Worm (Caenorhabditis elegans) whole organism, mixed stage, embryonic: Measurements from ENCODE around the gene clec-228.

ENCODE experiments used
- M03D4.4 ChIP-seq: sonication (generic microtip); optimal IDR thresholded peaks from 2 replicates; lab custom pipeline; 2017; ENCODE audit warnings: mild to moderate bottlenecking, missing genetic modification characterization, missing compliant biosample characterization
- blmp-1 ChIP-seq: fragments of 150-350 bp; optimal IDR thresholded peaks from 2 replicates; lab custom pipeline; 2014; ENCODE audit warnings: missing biosample characterization, missing genetic modification characterization
- ceh-39 ChIP-seq: fragments of 150-350 bp; optimal IDR thresholded peaks from 2 replicates; lab custom pipeline; 2014; ENCODE audit warnings: missing biosample characterization, missing genetic modification characterization
- ceh-43 ChIP-seq: fragments of 200-800 bp; sonication (Bioruptor generic); optimal IDR thresholded peaks from 2 replicates; lab custom pipeline; 2018; ENCODE audit warnings: mild to moderate bottlenecking, missing genetic modification characterization, moderate library complexity, missing compliant biosample characterization
- ceh-83 ChIP-seq: fragments of 200-800 bp; sonication (Bioruptor generic); optimal IDR thresholded peaks from 2 replicates; lab custom pipeline; 2018; ENCODE audit warnings: mild to moderate bottlenecking, missing genetic modification characterization, missing compliant biosample characterization
- ces-1 ChIP-seq: fragments of 150-350 bp; optimal IDR thresholded peaks from 2 replicates; lab custom pipeline; 2014; ENCODE audit warnings: missing biosample characterization, missing genetic modification reagents, missing genetic modification characterization
- cnd-1 ChIP-seq: fragments of 200-800 bp; sonication (Bioruptor generic); optimal IDR thresholded peaks from 2 replicates; lab custom pipeline; 2018; ENCODE audit warnings: mild to moderate bottlenecking, missing genetic modification characterization, missing compliant biosample characterization
- drap-1 ChIP-seq: fragments of 200-800 bp; sonication (Bioruptor generic); optimal IDR thresholded peaks from 3 replicates; lab custom pipeline; 2018; ENCODE audit warnings: mild to moderate bottlenecking, missing genetic modification characterization, missing compliant biosample characterization
- elt-1 ChIP-seq: sonication (generic microtip); optimal IDR thresholded peaks from 2 replicates; lab custom pipeline; 2017; ENCODE audit warnings: missing genetic modification characterization, mild to moderate bottlenecking, missing compliant biosample characterization, antibody characterized with exemption, moderate library complexity, borderline replicate concordance; ENCODE audit not compliant: insufficient read depth
- elt-3 ChIP-seq: fragments of 150-350 bp; optimal IDR thresholded peaks from 2 replicates; lab custom pipeline; 2014; ENCODE audit warnings: missing biosample characterization, missing genetic modification characterization
- flh-1 ChIP-seq: fragments of 200-800 bp; sonication (Bioruptor generic); optimal IDR thresholded peaks from 2 replicates; lab custom pipeline; 2018; ENCODE audit warnings: mild to moderate bottlenecking, missing genetic modification characterization, moderate library complexity, missing compliant biosample characterization
- ham-2 ChIP-seq: fragments of 200-800 bp; sonication (Bioruptor generic); optimal IDR thresholded peaks from 2 replicates; lab custom pipeline; 2018; ENCODE audit warnings: mild to moderate bottlenecking, missing genetic modification characterization, missing compliant biosample characterization
- hlh-1 ChIP-seq: fragments of 150-350 bp; optimal IDR thresholded peaks from 2 replicates; lab custom pipeline; 2014; ENCODE audit warnings: missing biosample characterization, missing genetic modification reagents, missing genetic modification characterization
- lin-13 ChIP-seq: fragments of 150-350 bp; optimal IDR thresholded peaks from 2 replicates; lab custom pipeline; 2014; ENCODE audit warnings: missing biosample characterization, missing genetic modification characterization
- lin-32 ChIP-seq: fragments of 200-800 bp; sonication (Bioruptor generic); optimal IDR thresholded peaks from 2 replicates; lab custom pipeline; 2018; ENCODE audit warnings: mild to moderate bottlenecking, missing genetic modification characterization, missing compliant biosample characterization
- lsy-2 ChIP-seq: fragments of 150-350 bp; optimal IDR thresholded peaks from 2 replicates; lab custom pipeline; 2014; ENCODE audit warnings: missing biosample characterization, missing genetic modification characterization
- mab-5 ChIP-seq: fragments of 150-350 bp; optimal IDR thresholded peaks from 2 replicates; lab custom pipeline; 2014; ENCODE audit warnings: missing biosample characterization, missing genetic modification characterization
- mls-2 ChIP-seq: sonication (generic microtip); optimal IDR thresholded peaks from 2 replicates; lab custom pipeline; 2016; ENCODE audit warnings: mild to moderate bottlenecking, missing genetic modification characterization, moderate library complexity, missing compliant biosample characterization
- nhr-12 ChIP-seq: fragments of 150-350 bp; optimal IDR thresholded peaks from 2 replicates; lab custom pipeline; 2014; ENCODE audit warnings: missing biosample characterization, missing genetic modification characterization
- nhr-2 ChIP-seq: fragments of 150-350 bp; optimal IDR thresholded peaks from 2 replicates; lab custom pipeline; 2014; ENCODE audit warnings: missing biosample characterization, missing genetic modification characterization
- nhr-237 ChIP-seq: fragments of 150-350 bp; optimal IDR thresholded peaks from 2 replicates; lab custom pipeline; 2014; ENCODE audit warnings: missing biosample characterization, missing genetic modification characterization
- nhr-28 ChIP-seq: fragments of 150-350 bp; optimal IDR thresholded peaks from 2 replicates; lab custom pipeline; 2014; ENCODE audit warnings: missing biosample characterization, missing genetic modification characterization
- pha-4 ChIP-seq: fragments of 150-350 bp; optimal IDR thresholded peaks from 2 replicates; lab custom pipeline; 2018; ENCODE audit warnings: missing biosample characterization, missing genetic modification reagents, missing genetic modification characterization
- sem-2 ChIP-seq: fragments of 200-800 bp; sonication (Bioruptor generic); optimal IDR thresholded peaks from 2 replicates; lab custom pipeline; 2018; ENCODE audit warnings: mild to moderate bottlenecking, missing genetic modification characterization, missing compliant biosample characterization
- snpc-4 ChIP-seq: fragments of 150-350 bp; optimal IDR thresholded peaks from 2 replicates; lab custom pipeline; 2014; ENCODE audit warnings: missing biosample characterization, missing genetic modification characterization
- sptf-1 ChIP-seq: sonication (generic microtip); optimal IDR thresholded peaks from 2 replicates; lab custom pipeline; 2017; ENCODE audit warnings: mild to moderate bottlenecking, missing genetic modification characterization, moderate library complexity, missing compliant biosample characterization
- tbx-8 ChIP-seq: fragments of 200-800 bp; sonication (Bioruptor generic); optimal IDR thresholded peaks from 2 replicates; lab custom pipeline; 2018; ENCODE audit warnings: mild to moderate bottlenecking, missing genetic modification characterization, moderate library complexity, missing compliant biosample characterization
- unc-120 ChIP-seq: sonication (generic microtip); optimal IDR thresholded peaks from 2 replicates; lab custom pipeline; 2017; ENCODE audit warnings: missing genetic modification characterization, missing compliant biosample characterization; ENCODE audit not compliant: poor library complexity, severe bottlenecking
- unc-39 ChIP-seq: fragments of 150-350 bp; optimal IDR thresholded peaks from 2 replicates; lab custom pipeline; 2014; ENCODE audit warnings: missing biosample characterization, missing genetic modification characterization
- unc-62 ChIP-seq: fragments of 150-350 bp; optimal IDR thresholded peaks from 2 replicates; lab custom pipeline; 2014; ENCODE audit warnings: missing biosample characterization, missing genetic modification reagents, missing genetic modification characterization
- ztf-11 ChIP-seq: fragments of 150-350 bp; optimal IDR thresholded peaks from 2 replicates; lab custom pipeline; 2014; ENCODE audit warnings: missing biosample characterization, missing genetic modification characterization

clec-228 gene

DNA sequence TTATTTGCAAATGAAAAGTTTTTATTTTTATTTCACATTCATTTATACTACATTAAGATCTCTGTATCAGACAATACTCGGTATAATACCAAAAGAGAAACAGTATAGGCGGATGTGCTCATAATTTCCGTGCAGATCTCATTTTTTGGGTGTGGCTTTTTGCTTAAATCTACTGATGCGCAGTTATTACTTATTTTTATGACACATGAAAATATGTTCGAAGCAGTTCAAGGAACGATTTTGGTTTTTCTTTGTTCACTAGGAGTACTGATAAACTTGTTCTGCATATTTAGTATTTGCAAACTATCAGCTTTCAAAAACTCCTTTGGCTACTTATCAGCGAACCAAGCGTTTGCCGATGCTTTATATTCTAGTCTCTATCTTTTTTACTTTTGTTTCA lies 13.1 kb upstream of the clec-228 start, which contains the start of gene srx-58:
Gene srx-58, plus strand, starts transcription at position 301 of the 400 bp plus-strand sequence.
- no peak for TF ChIP-seq blmp-1 (tag; lab: Kevin White, UChicago)

DNA sequence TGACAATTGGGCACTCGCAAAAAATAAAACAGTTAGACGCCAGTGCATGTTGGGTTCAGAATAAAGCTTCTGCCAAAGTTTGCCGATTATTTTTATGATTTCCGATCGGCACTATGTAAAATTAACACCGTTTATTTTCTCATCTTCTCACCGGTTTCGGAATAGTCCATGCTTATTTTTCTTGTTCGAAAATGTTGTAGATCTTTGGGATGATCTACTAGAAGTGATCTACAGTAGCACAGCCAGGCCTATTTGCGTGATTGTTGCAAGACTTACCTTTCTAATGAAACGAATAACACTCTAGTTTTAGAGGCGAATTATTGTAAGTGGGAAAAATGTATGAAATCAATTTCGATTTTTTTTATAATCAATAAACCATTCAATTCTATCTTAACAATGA lies 11.4 kb upstream of the clec-228 start, which contains the start of gene clec-231:
Gene clec-231, minus strand, starts transcription at position 101 of the 400 bp plus-strand sequence.
- TF ChIP-seq drap-1 (GFP tag; lab: Kevin White, UChicago) (no peak), lin-32 (no peak), unc-120 (tag; lab: Kevin White, UChicago) (no peak), mab-5 (no peak)

DNA sequence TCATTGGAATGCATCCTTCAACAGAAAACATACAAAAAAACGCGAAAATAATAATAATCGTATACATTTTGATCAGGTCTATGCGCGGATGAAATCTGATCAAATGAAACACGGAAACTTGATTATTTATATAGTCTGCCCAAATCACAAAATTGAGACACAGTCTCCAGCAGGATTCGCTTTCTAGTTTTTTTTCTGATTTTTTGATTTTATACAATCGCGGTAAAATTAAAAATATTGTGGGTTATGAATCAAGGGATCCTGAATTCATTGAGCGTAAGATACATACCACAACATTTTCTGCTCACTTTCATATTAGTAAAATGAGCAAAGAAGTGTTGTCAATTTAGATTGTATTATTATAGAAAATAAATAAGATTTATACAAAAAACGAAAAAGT lies 9.8 kb upstream of the clec-228 start, which contains the start of gene clec-230:
Gene clec-230, minus strand, starts transcription at position 101 of the 400 bp plus-strand sequence.
- TF ChIP-seq nhr-12: no peak
- TF ChIP-seq unc-39 (tag; lab: Kevin White, UChicago): no peak
- TF ChIP-seq pha-4 (tag; lab: Kevin White, UChicago): no peak
- no peak for TF ChIP-seq hlh-1 (tag; lab: Kevin White, UChicago)
- no peak for TF ChIP-seq drap-1 (GFP tag; lab: Kevin White, UChicago)
- TF ChIP-seq sptf-1 (tag; lab: Kevin White, UChicago): no peak
- no peak for TF ChIP-seq cnd-1 (tag; lab: Kevin White, UChicago)
- no peak for TF ChIP-seq ceh-83
- no peak for TF ChIP-seq sem-2 (GFP tag; lab: Kevin White, UChicago)
- no peak for TF ChIP-seq lin-32
- no peak for TF ChIP-seq ces-1 (GFP tag; lab: Kevin White, UChicago)
- TF ChIP-seq ceh-39 (tag; lab: Kevin White, UChicago): no peak
- no peak for TF ChIP-seq nhr-237 (tag; lab: Kevin White, UChicago)
- TF ChIP-seq ztf-11 (tag; lab: Kevin White, UChicago): no peak
- no peak for TF ChIP-seq flh-1 (GFP tag; lab: Kevin White, UChicago)
- TF ChIP-seq M03D4.4 (tag; lab: Kevin White, UChicago): no peak
- no peak for TF ChIP-seq elt-3 (tag; lab: Kevin White, UChicago)
- no peak for TF ChIP-seq lin-13 (tag; lab: Kevin White, UChicago)
- no peak for TF ChIP-seq mab-5
- TF ChIP-seq unc-62 (GFP tag; lab: Kevin White, UChicago): no peak

DNA sequence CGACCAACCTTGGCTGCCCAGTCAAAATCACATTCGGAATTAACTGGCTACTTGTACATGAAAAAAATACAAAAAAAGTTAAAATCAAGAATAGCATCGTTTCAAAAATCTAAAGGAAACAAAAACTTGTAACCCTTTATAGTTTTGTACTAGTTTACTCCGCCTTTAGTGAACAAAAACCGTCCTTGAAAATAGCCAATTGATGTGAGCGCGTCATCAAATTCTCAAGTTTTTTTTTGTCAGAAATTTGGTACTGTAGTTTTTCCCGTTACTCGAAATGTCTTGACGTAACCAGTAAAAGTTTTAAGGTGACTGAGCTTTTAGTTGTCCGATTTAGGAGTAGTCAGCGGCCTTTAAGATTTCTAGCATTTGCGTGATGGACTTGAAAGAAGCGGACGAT lies 8.0 kb upstream of the clec-228 start, which contains the start of gene C29F3.3:
Gene C29F3.3, minus strand, starts transcription at position 101 of the 400 bp plus-strand sequence.
- TF ChIP-seq ceh-43 (GFP tag; lab: Kevin White, UChicago): no peak
- TF ChIP-seq mls-2: no peak
- TF ChIP-seq sptf-1 (tag; lab: Kevin White, UChicago): no peak
- TF ChIP-seq nhr-28: no peak
- no peak for TF ChIP-seq lin-32
- TF ChIP-seq blmp-1 (tag; lab: Kevin White, UChicago): no peak
- no peak for TF ChIP-seq ces-1 (GFP tag; lab: Kevin White, UChicago)
- no peak for TF ChIP-seq elt-1 (tag; lab: Kevin White, UChicago)
- TF ChIP-seq lsy-2 (tag; lab: Kevin White, UChicago): no peak
- no peak for TF ChIP-seq unc-39 (tag; lab: Kevin White, UChicago)
- TF ChIP-seq unc-62 (GFP tag; lab: Kevin White, UChicago): no peak
- no peak for TF ChIP-seq ztf-11 (tag; lab: Kevin White, UChicago)
- TF ChIP-seq ham-2 (GFP tag; lab: Kevin White, UChicago): no peak
- no peak for TF ChIP-seq nhr-2 (tag; lab: Kevin White, UChicago)
- TF ChIP-seq snpc-4 (tag; lab: Kevin White, UChicago): no peak
- TF ChIP-seq ceh-39 (tag; lab: Kevin White, UChicago): no peak

DNA sequence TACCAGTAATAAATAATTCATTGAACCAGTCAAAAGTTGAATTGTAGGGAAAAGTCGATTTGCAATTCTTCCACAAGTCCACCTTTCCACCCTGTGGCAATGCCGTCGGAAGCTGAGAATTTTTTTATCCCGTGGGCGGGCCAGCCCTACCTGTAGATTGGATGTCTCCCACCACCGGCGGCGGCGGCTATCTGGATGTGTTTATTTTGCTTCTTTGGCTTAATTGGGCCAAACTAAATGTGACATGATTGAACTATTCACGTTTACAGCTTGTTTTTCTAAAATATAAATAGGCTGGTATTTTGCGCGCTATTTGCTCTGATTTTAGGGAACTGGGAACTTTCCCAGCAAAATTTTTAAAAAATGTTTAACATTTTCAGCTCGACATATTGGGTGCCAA lies 5.2 kb upstream of the clec-228 start, which contains the start of gene wrt-8:
Gene wrt-8, minus strand, starts transcription at position 101 of the 400 bp plus-strand sequence.
- TF ChIP-seq elt-1 (tag; lab: Kevin White, UChicago) (no peak), tbx-8 (GFP tag; lab: Kevin White, UChicago) (no peak), M03D4.4 (tag; lab: Kevin White, UChicago) (no peak), unc-39 (tag; lab: Kevin White, UChicago) (no peak), unc-120 (tag; lab: Kevin White, UChicago) (no peak), hlh-1 (tag; lab: Kevin White, UChicago) (no peak)
